Worm (Caenorhabditis elegans) whole organism, mixed stage, embryonic: Measurements from ENCODE around the gene gldi-1.

Experiments
- lin-13 ChIP-seq: fragments of 150-350 bp; optimal IDR thresholded peaks from 2 replicates; lab custom pipeline; 2014; ENCODE audit warnings: missing biosample characterization, missing genetic modification characterization
- nhr-237 ChIP-seq: fragments of 150-350 bp; optimal IDR thresholded peaks from 2 replicates; lab custom pipeline; 2014; ENCODE audit warnings: missing biosample characterization, missing genetic modification characterization
- nhr-28 ChIP-seq: fragments of 150-350 bp; optimal IDR thresholded peaks from 2 replicates; lab custom pipeline; 2014; ENCODE audit warnings: missing biosample characterization, missing genetic modification characterization
- unc-39 ChIP-seq: fragments of 150-350 bp; optimal IDR thresholded peaks from 2 replicates; lab custom pipeline; 2014; ENCODE audit warnings: missing biosample characterization, missing genetic modification characterization

ce11 chrII:515765-516164 is 31.6 kb upstream of the gldi-1 start, which contains the start of gene mab-9:
- no peak for TF ChIP-seq nhr-28
- TF ChIP-seq nhr-237 (tag; lab: Kevin White, UChicago): no peak
- no peak for TF ChIP-seq unc-39
- TF ChIP-seq lin-13 (tag; lab: Kevin White, UChicago): no peak
